Fruit fly (Drosophila melanogaster) S2 (cell line): Measurements from ENCODE around the gene mld.

Experiments used
- CG8478 ChIP-seq: fragments of >200 bp; optimal IDR thresholded peaks from 2 replicates; lab custom pipeline; 2018
- CTCF ChIP-seq, 2 experiments: fragments of >200 bp; optimal IDR thresholded peaks; 2 replicates each; lab custom pipeline; 2018

dm6 chr3R:24626003-24626486 is 40.6 kb downstream of the mld start:
- TF ChIP-seq CG8478, result no peak
- no peak for TF ChIP-seq CTCF (optimal IDR thresholded peaks at IDR 0.05; lab: Kevin White, UChicago)
